Fruit fly (Drosophila melanogaster) Kc167 (cell line): Measurements from ENCODE around the gene Lsd-1.

Experiments
- Myc ChIP-seq: fragments of >200 bp; optimal IDR thresholded peaks from 2 replicates; lab custom pipeline; 2017; ENCODE audit warnings: missing external identifiers
- insv ChIP-seq: fragments of >200 bp; optimal IDR thresholded peaks from 3 replicates; lab custom pipeline; 2018; ENCODE audit warnings: missing external identifiers
- psq ChIP-seq: fragments of >200 bp; optimal IDR thresholded peaks from 2 replicates; lab custom pipeline; 2017; ENCODE audit warnings: missing external identifiers

DNA sequence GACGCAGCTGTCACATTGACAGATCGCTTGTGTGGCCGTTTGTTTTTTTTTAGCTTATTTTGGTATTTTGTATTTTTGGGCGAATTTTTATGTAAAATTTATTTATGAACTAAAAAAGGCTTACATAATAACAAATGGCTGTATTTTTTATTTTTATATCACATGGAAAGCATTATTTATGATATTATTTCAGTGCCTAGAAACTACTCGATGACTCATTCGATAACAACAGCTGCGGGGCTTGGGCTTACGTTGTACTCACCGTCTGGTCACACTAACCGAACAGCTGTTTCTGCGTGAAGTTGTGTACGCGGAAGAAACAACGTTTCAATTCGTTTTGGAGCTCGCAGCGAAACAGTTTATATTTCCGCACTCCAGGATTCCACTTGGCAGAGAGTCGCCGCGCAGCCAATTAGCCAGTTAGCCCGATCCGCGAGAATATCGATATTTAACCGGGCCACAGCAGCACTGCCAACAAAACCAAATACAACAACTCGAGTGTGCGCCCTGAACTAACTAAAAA is 30.6 kb upstream of the Lsd-1 start, which contains the start of the genes Hmgcr and Rpn9:
- no peak for TF ChIP-seq Myc (lab: Kevin White, UChicago)
- TF ChIP-seq psq, result peak; percentile 83
- TF ChIP-seq insv (lab: Kevin White, UChicago), result no peak
